Fruit fly (Drosophila melanogaster) whole organism, wandering third instar larva: Measurements from ENCODE around the gene Naxe.
A peak's percentile ranks its signal among the peaks of the same experiment; 100 is the strongest.

ENCODE experiments used
- Abd-B ChIP-seq: fragments of >200 bp; optimal IDR thresholded peaks from 2 replicates; lab custom pipeline; 2017; ENCODE audit warnings: missing biosample characterization, missing genetic modification characterization
- CG32264 ChIP-seq: fragments of 200-800 bp; sonication (Bioruptor generic); optimal IDR thresholded peaks from 2 replicates; lab custom pipeline; 2016; ENCODE audit warnings: missing biosample characterization, missing genetic modification characterization
- CG9705 ChIP-seq: fragments of 200-800 bp; sonication (Bioruptor generic); optimal IDR thresholded peaks from 2 replicates; lab custom pipeline; 2018; ENCODE audit warnings: missing biosample characterization, mild to moderate bottlenecking, missing genetic modification characterization
- CrebA ChIP-seq: fragments of 200-800 bp; sonication (Bioruptor generic); optimal IDR thresholded peaks from 2 replicates; lab custom pipeline; 2016; ENCODE audit warnings: missing biosample characterization, mild to moderate bottlenecking, missing genetic modification characterization, borderline replicate concordance
- Dfd ChIP-seq: fragments of >200 bp; optimal IDR thresholded peaks from 2 replicates; lab custom pipeline; 2017; ENCODE audit warnings: missing biosample characterization, missing genetic modification characterization
- Dif ChIP-seq: fragments of 200-275, 200-300 bp; sonication (Bioruptor generic); optimal IDR thresholded peaks from 2 replicates; lab custom pipeline; 2018; ENCODE audit warnings: missing biosample characterization, missing genetic modification characterization; ENCODE audit not compliant: partially characterized antibody
- GATAd ChIP-seq: sonication (Bioruptor generic); optimal IDR thresholded peaks from 2 replicates; lab custom pipeline; 2016; ENCODE audit warnings: missing biosample characterization, missing genetic modification characterization
- HLH106 ChIP-seq: fragments of 200-800 bp; optimal IDR thresholded peaks from 3 replicates; lab custom pipeline; 2019; ENCODE audit warnings: missing biosample characterization, mild to moderate bottlenecking, missing genetic modification characterization, moderate library complexity
- Hnf4 ChIP-seq: fragments of 200-800 bp; sonication (Bioruptor generic); optimal IDR thresholded peaks from 2 replicates; lab custom pipeline; 2016; ENCODE audit warnings: missing biosample characterization, mild to moderate bottlenecking, missing genetic modification characterization
- Hr78 ChIP-seq: fragments of >200 bp; optimal IDR thresholded peaks from 2 replicates; lab custom pipeline; 2017; ENCODE audit warnings: missing biosample characterization, missing genetic modification characterization
- Hr83 ChIP-seq: fragments of 200-300 bp; sonication (Bioruptor generic); optimal IDR thresholded peaks from 2 replicates; lab custom pipeline; 2016; ENCODE audit warnings: missing biosample characterization, mild to moderate bottlenecking, missing genetic modification characterization, moderate library complexity; ENCODE audit not compliant: poor library complexity, severe bottlenecking
- Jra ChIP-seq: sonication (Bioruptor generic); optimal IDR thresholded peaks from 2 replicates; lab custom pipeline; 2016; ENCODE audit warnings: missing biosample characterization, missing genetic modification characterization
- Mio ChIP-seq: sonication (Bioruptor generic); optimal IDR thresholded peaks from 2 replicates; lab custom pipeline; 2016; ENCODE audit warnings: missing biosample characterization, missing genetic modification characterization
- Myc ChIP-seq: fragments of >200 bp; optimal IDR thresholded peaks from 2 replicates; lab custom pipeline; 2017
- N ChIP-seq: fragments of >200 bp; optimal IDR thresholded peaks from 2 replicates; lab custom pipeline; 2018; ENCODE audit warnings: missing biosample characterization, missing external identifiers, missing genetic modification characterization
- OdsH ChIP-seq: fragments of 200-800 bp; sonication (Bioruptor generic); optimal IDR thresholded peaks from 2 replicates; lab custom pipeline; 2016; ENCODE audit warnings: missing biosample characterization, mild to moderate bottlenecking, missing genetic modification characterization
- Rel ChIP-seq, 2 experiments: fragments of 200-800 bp; sonication (Bioruptor generic) in 1 of 2; optimal IDR thresholded peaks; 2 replicates in 1 of 2; 3 replicates in 1 of 2; lab custom pipeline; 2016 to 2019; ENCODE audit warnings: mild to moderate bottlenecking in 2 of 2, missing biosample characterization in 2 of 2, missing genetic modification characterization in 2 of 2, moderate library complexity in 1 of 2
- Sp1 ChIP-seq: fragments of 200-800 bp; sonication (Bioruptor generic); optimal IDR thresholded peaks from 3 replicates; lab custom pipeline; 2019; ENCODE audit warnings: missing biosample characterization, mild to moderate bottlenecking, missing genetic modification characterization, moderate library complexity
- Vsx2 ChIP-seq: fragments of 200-300, 225-300 bp; sonication (Bioruptor generic); optimal IDR thresholded peaks from 2 replicates; lab custom pipeline; 2018; ENCODE audit warnings: missing biosample characterization, missing genetic modification characterization; ENCODE audit not compliant: partially characterized antibody
- br ChIP-seq: fragments of 200-800 bp; sonication (Bioruptor generic); optimal IDR thresholded peaks from 2 replicates; lab custom pipeline; 2016; ENCODE audit warnings: missing biosample characterization, missing genetic modification characterization
- brk ChIP-seq: fragments of 200-800 bp; sonication (Bioruptor generic); optimal IDR thresholded peaks from 2 replicates; lab custom pipeline; 2016; ENCODE audit warnings: missing biosample characterization, mild to moderate bottlenecking, missing genetic modification characterization
- dl ChIP-seq, 2 experiments: fragments of 175-275, 200-275 bp in 1 of 2; fragments of 200-275 bp in 1 of 2; sonication (Bioruptor generic); optimal IDR thresholded peaks; lab custom pipeline; 2018; ENCODE audit warnings: mild to moderate bottlenecking in 2 of 2, missing biosample characterization in 2 of 2, missing genetic modification characterization in 2 of 2, moderate library complexity in 2 of 2; ENCODE audit not compliant: partially characterized antibody in 2 of 2, insufficient read depth in 1 of 2
- dmrt93B ChIP-seq: fragments of 200-800 bp; sonication (Bioruptor generic); optimal IDR thresholded peaks from 2 replicates; lab custom pipeline; 2018; ENCODE audit warnings: missing biosample characterization, mild to moderate bottlenecking, missing genetic modification characterization
- dsf ChIP-seq: sonication (Bioruptor generic); optimal IDR thresholded peaks from 2 replicates; lab custom pipeline; 2016; ENCODE audit warnings: missing biosample characterization, missing genetic modification characterization, borderline replicate concordance
- ey ChIP-seq: fragments of 200-800 bp; sonication (Bioruptor generic); optimal IDR thresholded peaks from 2 replicates; lab custom pipeline; 2016; ENCODE audit warnings: missing biosample characterization, missing genetic modification characterization
- foxo ChIP-seq, 2 experiments: fragments of 200-800 bp; sonication (Bioruptor generic); optimal IDR thresholded peaks; 2 replicates in 1 of 2; 3 replicates in 1 of 2; lab custom pipeline; 2016 to 2017; ENCODE audit warnings: missing biosample characterization in 2 of 2, missing genetic modification characterization in 2 of 2
- fru ChIP-seq: fragments of 200-800 bp; sonication (Bioruptor generic); optimal IDR thresholded peaks from 3 replicates; lab custom pipeline; 2016; ENCODE audit warnings: missing biosample characterization, mild to moderate bottlenecking, missing genetic modification characterization
- h ChIP-seq: fragments of 200-800 bp; sonication (Bioruptor generic); optimal IDR thresholded peaks from 3 replicates; lab custom pipeline; 2016; ENCODE audit warnings: missing biosample characterization, mild to moderate bottlenecking, missing genetic modification characterization
- jim ChIP-seq: fragments of 175-275, 200-325 bp; sonication (Bioruptor generic); optimal IDR thresholded peaks from 2 replicates; lab custom pipeline; 2016; ENCODE audit warnings: missing biosample characterization, mild to moderate bottlenecking, missing genetic modification characterization
- lola ChIP-seq: fragments of >200 bp; optimal IDR thresholded peaks from 2 replicates; lab custom pipeline; 2017; ENCODE audit warnings: missing biosample characterization, missing genetic modification characterization
- pan ChIP-seq: fragments of >200 bp; optimal IDR thresholded peaks from 2 replicates; lab custom pipeline; 2017
- psq ChIP-seq: fragments of 200-800 bp; sonication (Bioruptor generic); optimal IDR thresholded peaks from 3 replicates; lab custom pipeline; 2017; ENCODE audit warnings: missing biosample characterization, mild to moderate bottlenecking, missing genetic modification characterization, moderate library complexity
- rgr ChIP-seq: fragments of 200-800 bp; sonication (Bioruptor generic); optimal IDR thresholded peaks from 3 replicates; lab custom pipeline; 2016; ENCODE audit warnings: missing biosample characterization, mild to moderate bottlenecking, missing genetic modification characterization
- sage ChIP-seq: fragments of 200-800 bp; sonication (Bioruptor generic); optimal IDR thresholded peaks from 2 replicates; lab custom pipeline; 2016; ENCODE audit warnings: missing biosample characterization, mild to moderate bottlenecking, missing genetic modification characterization
- sv ChIP-seq: fragments of 200-800 bp; sonication (Bioruptor generic); optimal IDR thresholded peaks from 3 replicates; lab custom pipeline; 2016; ENCODE audit warnings: missing biosample characterization, missing genetic modification characterization
- tai ChIP-seq: sonication (Bioruptor generic); optimal IDR thresholded peaks from 2 replicates; lab custom pipeline; 2016; ENCODE audit warnings: missing biosample characterization, missing genetic modification characterization
- usp ChIP-seq: fragments of >200 bp; optimal IDR thresholded peaks from 2 replicates; lab custom pipeline; 2017; ENCODE audit warnings: missing biosample characterization, missing genetic modification characterization
- woc ChIP-seq: sonication (Bioruptor generic); optimal IDR thresholded peaks from 2 replicates; lab custom pipeline; 2016; ENCODE audit warnings: missing biosample characterization, mild to moderate bottlenecking, missing genetic modification characterization

Gene Naxe

DNA sequence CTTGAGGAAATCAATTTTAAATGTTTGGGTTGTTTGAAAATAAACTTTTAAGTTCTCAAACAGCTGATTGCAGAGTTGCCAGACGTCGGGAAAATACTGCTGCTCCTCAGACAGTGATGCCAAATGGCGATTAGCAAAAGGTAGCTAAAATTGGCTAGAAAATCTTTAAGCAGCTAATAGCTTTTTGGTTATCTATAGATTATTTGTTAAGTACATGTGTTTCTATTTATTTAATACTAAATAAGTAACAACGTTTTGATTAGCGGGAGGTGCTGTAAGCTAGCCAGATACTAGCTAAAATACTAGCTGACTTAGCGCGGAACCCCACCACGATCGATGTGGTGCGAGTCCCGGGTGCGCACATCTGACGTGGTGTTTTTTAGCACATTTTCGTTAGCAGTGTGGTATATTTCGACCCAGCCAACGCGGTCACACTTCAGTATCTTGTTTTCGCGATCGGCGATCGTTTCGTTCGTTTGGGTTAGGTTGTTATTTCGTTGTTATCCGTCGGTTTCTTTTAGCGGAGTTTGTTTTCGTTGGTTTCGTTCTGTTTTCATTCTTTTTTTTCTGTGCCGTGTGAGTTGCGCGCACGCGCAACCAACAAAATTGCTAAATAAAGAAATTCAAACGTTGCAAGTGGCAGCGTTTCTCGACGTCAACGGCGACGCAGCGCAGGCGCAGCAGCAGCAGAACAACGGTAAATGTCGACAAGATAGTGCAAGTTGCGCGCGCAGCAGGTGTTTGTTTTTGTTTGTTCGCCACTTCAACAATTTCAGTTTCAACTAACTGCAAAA, at the start of gene Naxe, which contains the start of gene RhoU:
Gene Naxe (minus strand): TSS at position 77 of the 794 bp plus-strand sequence.
Gene RhoU (plus strand): TSS at position 433 of the 794 bp plus-strand sequence.
- TF ChIP-seq tai (GFP tag; lab: Kevin White, UChicago) (no peak), h (GFP tag; lab: Kevin White, UChicago) (peak; percentile 38), Hr83 (GFP tag; lab: Kevin White, UChicago) (no peak), Dfd (GFP tag; lab: Kevin White, UChicago) (no peak), dsf (GFP tag; lab: Kevin White, UChicago) (no peak), GATAd (GFP tag; lab: Kevin White, UChicago) (no peak), woc (GFP tag; lab: Kevin White, UChicago) (peak; percentile 64), Sp1 (GFP tag; lab: Kevin White, UChicago) (peak; percentile 35), Dif (GFP tag; lab: Kevin White, UChicago) (peak; percentile 18), br (peak; percentile 0), Mio (no peak), sv (GFP tag; lab: Kevin White, UChicago) (peak; percentile 44), CG9705 (peak; percentile 14), OdsH (GFP tag; lab: Kevin White, UChicago) (no peak), ey (GFP tag; lab: Kevin White, UChicago) (peak; percentile 24), CG32264 (GFP tag; lab: Kevin White, UChicago) (no peak), pan (lab: Kevin White, UChicago) (no peak), Hr78 (GFP tag; lab: Kevin White, UChicago) (no peak), Rel (GFP tag; optimal IDR thresholded peaks at IDR 0.05; lab: Kevin White, UChicago) (no peak), Rel (tag; optimal IDR thresholded peaks at IDR 0.05; lab: Kevin White, UChicago) (peak; percentile 38), CrebA (GFP tag; lab: Kevin White, UChicago) (no peak), jim (no peak), usp (GFP tag; lab: Kevin White, UChicago) (no peak), Vsx2 (no peak), lola (no peak), N (GFP tag; lab: Kevin White, UChicago) (no peak), dl (GFP tag; optimal IDR thresholded peaks at IDR 0.05; lab: Kevin White, UChicago; ENCODE audit: insufficient read depth in 1 of 2, partially characterized antibody in 2 of 2) (no peak), foxo (GFP tag; optimal IDR thresholded peaks at IDR 0.05; lab: Kevin White, UChicago) (peak in 1 of 2 experiments; percentile 63), rgr (GFP tag; lab: Kevin White, UChicago) (no peak), Hnf4 (GFP tag; lab: Kevin White, UChicago) (no peak), fru (GFP tag; lab: Kevin White, UChicago) (peak; percentile 51), dmrt93B (no peak), Abd-B (GFP tag; lab: Kevin White, UChicago) (no peak), HLH106 (peak; percentile 48), sage (no peak), Myc (peak; percentile 95), psq (GFP tag; lab: Kevin White, UChicago) (no peak), brk (GFP tag; lab: Kevin White, UChicago) (no peak), Jra (GFP tag; lab: Kevin White, UChicago) (no peak)

dm6 chrX:10127204-10127603, 41.2 kb upstream of the Naxe start:
- TF ChIP-seq Dfd (GFP tag; lab: Kevin White, UChicago) (no peak), sv (GFP tag; lab: Kevin White, UChicago) (no peak), CrebA (GFP tag; lab: Kevin White, UChicago) (no peak), Mio (no peak), HLH106 (no peak), dsf (GFP tag; lab: Kevin White, UChicago) (no peak), Hnf4 (GFP tag; lab: Kevin White, UChicago) (no peak), OdsH (GFP tag; lab: Kevin White, UChicago) (no peak)
